Fruit fly (Drosophila melanogaster) whole organism, embryonic: ENCODE measurements around the gene Pebp1.

ENCODE experiments used
- CG10366 ChIP-seq: fragments of 200-800 bp; sonication (Bioruptor generic); IDR thresholded peaks from 2 replicates; pipeline ENCODE4 v1.3.6; 2022; ENCODE audit warnings: missing biosample characterization, missing genetic modification characterization
- CG11093 ChIP-seq: fragments of 200-800 bp; sonication (Bioruptor generic); IDR thresholded peaks from 3 replicates; pipeline ENCODE4 v1.3.6; 2022; ENCODE audit warnings: missing biosample characterization, missing genetic modification characterization
- CG14014 ChIP-seq: fragments of 200-800 bp; sonication (Bioruptor generic); IDR thresholded peaks from 2 replicates; pipeline ENCODE4 v1.3.6; 2022; ENCODE audit warnings: missing biosample characterization, missing genetic modification characterization
- CG14667 ChIP-seq: fragments of 200-800 bp; sonication (Bioruptor generic); IDR thresholded peaks from 2 replicates; pipeline ENCODE4 v1.3.6; 2022; ENCODE audit warnings: missing biosample characterization, missing genetic modification characterization
- CG15073 ChIP-seq: fragments of 200-800 bp; sonication (Bioruptor generic); optimal IDR thresholded peaks from 2 replicates; lab custom pipeline; 2016; ENCODE audit warnings: missing biosample characterization, missing genetic modification characterization
- CG15514 ChIP-seq: fragments of 200-800 bp; sonication (Bioruptor generic); optimal IDR thresholded peaks from 3 replicates; lab custom pipeline; 2017; ENCODE audit warnings: missing biosample characterization, missing genetic modification characterization, mild to moderate bottlenecking, moderate library complexity, missing genetic modification reagents
- CG2120 ChIP-seq: fragments of 200-800 bp; sonication (Bioruptor generic); optimal IDR thresholded peaks from 3 replicates; lab custom pipeline; 2016; ENCODE audit warnings: missing biosample characterization, missing genetic modification characterization
- CG32532 ChIP-seq: fragments of 200-800 bp; sonication (Bioruptor generic); IDR thresholded peaks from 2 replicates; pipeline ENCODE4 v1.3.6; 2022; ENCODE audit warnings: missing biosample characterization, missing genetic modification characterization
- CG3281 ChIP-seq: fragments of 200-800 bp; sonication (Bioruptor generic); optimal IDR thresholded peaks from 3 replicates; lab custom pipeline; 2017; ENCODE audit warnings: missing biosample characterization, mild to moderate bottlenecking, missing genetic modification characterization
- CG43689 ChIP-seq: fragments of 200-800 bp; sonication (Bioruptor generic); IDR thresholded peaks from 2 replicates; pipeline ENCODE4 v1.3.6; 2022; ENCODE audit warnings: missing biosample characterization, missing genetic modification characterization
- CG4404 ChIP-seq: fragments of 200-800 bp; sonication (Bioruptor generic); IDR thresholded peaks from 2 replicates; pipeline ENCODE4 v1.3.6; 2022; ENCODE audit warnings: missing biosample characterization, missing genetic modification characterization
- CG6683 ChIP-seq: fragments of 200-800 bp; sonication (Bioruptor generic); optimal IDR thresholded peaks from 2 replicates; lab custom pipeline; 2017; ENCODE audit warnings: missing biosample characterization, mild to moderate bottlenecking, missing genetic modification characterization, missing genetic modification reagents
- CG6765 ChIP-seq: fragments of 200-800 bp; sonication (Bioruptor generic); optimal IDR thresholded peaks from 3 replicates; lab custom pipeline; 2017; ENCODE audit warnings: missing biosample characterization, mild to moderate bottlenecking, missing genetic modification characterization
- CG6854 ChIP-seq: fragments of 200-800 bp; sonication (Bioruptor generic); optimal IDR thresholded peaks from 3 replicates; lab custom pipeline; 2017; ENCODE audit warnings: missing biosample characterization, mild to moderate bottlenecking, missing genetic modification characterization
- CG7928 ChIP-seq: fragments of 200-800 bp; sonication (Bioruptor generic); optimal IDR thresholded peaks from 2 replicates; lab custom pipeline; 2017; ENCODE audit warnings: missing biosample characterization, mild to moderate bottlenecking, missing genetic modification characterization
- CG9215 ChIP-seq: fragments of 200-800 bp; sonication (Bioruptor generic); IDR thresholded peaks from 2 replicates; pipeline ENCODE4 v1.3.6; 2022; ENCODE audit warnings: missing biosample characterization, missing genetic modification characterization
- CkIIα-i1 ChIP-seq: fragments of 200-800 bp; sonication (Bioruptor generic); IDR thresholded peaks from 2 replicates; pipeline ENCODE4 v1.3.6; 2022; ENCODE audit warnings: missing biosample characterization, missing genetic modification characterization
- D ChIP-seq, 2 experiments: fragments of 200-800 bp in 1 of 2; fragments of >200 bp in 1 of 2; sonication (Bioruptor generic) in 1 of 2; optimal IDR thresholded peaks; 2 replicates in 1 of 2; 3 replicates in 1 of 2; lab custom pipeline; 2017; ENCODE audit warnings: mild to moderate bottlenecking in 1 of 2, missing biosample characterization in 1 of 2, missing genetic modification characterization in 1 of 2, missing genetic modification reagents in 1 of 2
- E2f1 ChIP-seq: fragments of 200-800 bp; sonication (Bioruptor generic); IDR thresholded peaks from 2 replicates; pipeline ENCODE4 v1.3.6; 2022; ENCODE audit warnings: missing biosample characterization, missing genetic modification characterization
- E2f2 ChIP-seq: fragments of 200-800 bp; sonication (Bioruptor generic); IDR thresholded peaks from 2 replicates; pipeline ENCODE4 v1.3.6; 2022; ENCODE audit warnings: missing biosample characterization, missing genetic modification characterization
- HLH3B ChIP-seq: fragments of 200-800 bp; sonication (Bioruptor generic); IDR thresholded peaks from 2 replicates; pipeline ENCODE4 v1.3.6; 2022; ENCODE audit warnings: missing biosample characterization, missing genetic modification characterization
- HmgD ChIP-seq: fragments of 200-800 bp; sonication (Bioruptor generic); optimal IDR thresholded peaks from 3 replicates; lab custom pipeline; 2016; ENCODE audit warnings: missing biosample characterization, missing genetic modification characterization
- MTF-1 ChIP-seq: fragments of 200-800 bp; sonication (Bioruptor generic); optimal IDR thresholded peaks from 2 replicates; lab custom pipeline; 2018; ENCODE audit warnings: missing biosample characterization, mild to moderate bottlenecking, missing genetic modification characterization, borderline replicate concordance
- Max ChIP-seq: fragments of 200-800 bp; sonication (Bioruptor generic); optimal IDR thresholded peaks from 2 replicates; lab custom pipeline; 2016; ENCODE audit warnings: missing biosample characterization, mild to moderate bottlenecking, missing genetic modification characterization
- Meics ChIP-seq: fragments of 200-800 bp; sonication (Bioruptor generic); optimal IDR thresholded peaks from 2 replicates; lab custom pipeline; 2017; ENCODE audit warnings: missing biosample characterization, mild to moderate bottlenecking, missing genetic modification characterization
- Myb ChIP-seq: fragments of 200-800 bp; sonication (Bioruptor generic); optimal IDR thresholded peaks from 2 replicates; lab custom pipeline; 2016; ENCODE audit warnings: missing biosample characterization, missing genetic modification characterization
- Trl ChIP-seq, 3 experiments: fragments of >200 bp in 2 of 3; fragments of 200-800 bp in 1 of 3; sonication (Bioruptor generic) in 1 of 3; optimal IDR thresholded peaks; 2 replicates in 1 of 3; 3 replicates in 2 of 3; lab custom pipeline; 2016 to 2017; ENCODE audit warnings: missing biosample characterization in 1 of 3, missing genetic modification characterization in 1 of 3
- amos ChIP-seq: fragments of 200-800 bp; sonication (Bioruptor generic); IDR thresholded peaks from 2 replicates; pipeline ENCODE4 v1.3.6; 2022; ENCODE audit warnings: missing biosample characterization, missing genetic modification characterization; ENCODE audit not compliant: partially characterized antibody
- aop ChIP-seq: fragments of 200-800 bp; sonication (Bioruptor generic); IDR thresholded peaks from 2 replicates; pipeline ENCODE4 v1.3.6; 2022; ENCODE audit warnings: missing biosample characterization, missing genetic modification characterization
- dimm ChIP-seq: fragments of 200-800 bp; sonication (Bioruptor generic); IDR thresholded peaks from 2 replicates; pipeline ENCODE4 v1.3.6; 2022; ENCODE audit warnings: missing biosample characterization, missing genetic modification characterization
- dmrt99B ChIP-seq: fragments of 200-800 bp; sonication (Bioruptor generic); optimal IDR thresholded peaks from 2 replicates; lab custom pipeline; 2018; ENCODE audit warnings: missing biosample characterization, mild to moderate bottlenecking, missing genetic modification characterization, moderate library complexity
- fd3F ChIP-seq: fragments of 200-800 bp; sonication (Bioruptor generic); optimal IDR thresholded peaks from 2 replicates; lab custom pipeline; 2018; ENCODE audit warnings: missing biosample characterization, mild to moderate bottlenecking, missing genetic modification characterization, moderate library complexity
- lab ChIP-seq: fragments of 200-800 bp; sonication (Bioruptor generic); optimal IDR thresholded peaks from 3 replicates; lab custom pipeline; 2017; ENCODE audit warnings: missing biosample characterization, missing genetic modification characterization, mild to moderate bottlenecking, moderate library complexity, missing genetic modification reagents
- lilli ChIP-seq: fragments of 200-800 bp; sonication (Bioruptor generic); optimal IDR thresholded peaks from 3 replicates; lab custom pipeline; 2016; ENCODE audit warnings: missing biosample characterization, missing genetic modification characterization
- mld ChIP-seq: fragments of 200-800 bp; sonication (Bioruptor generic); IDR thresholded peaks from 3 replicates; pipeline ENCODE4 v1.3.6; 2022; ENCODE audit warnings: missing biosample characterization, missing genetic modification characterization; ENCODE audit not compliant: partially characterized antibody
- nmo ChIP-seq: fragments of 200-800 bp; sonication (Bioruptor generic); optimal IDR thresholded peaks from 2 replicates; lab custom pipeline; 2018; ENCODE audit warnings: missing biosample characterization, mild to moderate bottlenecking, missing genetic modification characterization, moderate library complexity
- pho ChIP-seq: fragments of 200-800 bp; sonication (Bioruptor generic); optimal IDR thresholded peaks from 2 replicates; lab custom pipeline; 2016; ENCODE audit warnings: missing biosample characterization, missing genetic modification characterization
- phol ChIP-seq: fragments of 200-800 bp; sonication (Bioruptor generic); optimal IDR thresholded peaks from 3 replicates; lab custom pipeline; 2018; ENCODE audit warnings: missing biosample characterization, mild to moderate bottlenecking, missing genetic modification characterization, moderate library complexity
- pita ChIP-seq: fragments of 200-800 bp; sonication (Bioruptor generic); optimal IDR thresholded peaks from 2 replicates; lab custom pipeline; 2017; ENCODE audit warnings: missing biosample characterization, mild to moderate bottlenecking, missing genetic modification characterization
- prd ChIP-seq, 3 experiments: fragments of >200 bp in 2 of 3; fragments of 200-800 bp in 1 of 3; sonication (Bioruptor generic) in 1 of 3; optimal IDR thresholded peaks in 2 of 3; IDR thresholded peaks in 1 of 3; 2 replicates in 2 of 3; 3 replicates in 1 of 3; pipeline versions ENCODE4 v1.3.6 to Lab custom; 2017 to 2022; ENCODE audit warnings: missing biosample characterization in 1 of 3, missing genetic modification characterization in 1 of 3
- pzg ChIP-seq: fragments of 200-800 bp; sonication (Bioruptor generic); optimal IDR thresholded peaks from 3 replicates; lab custom pipeline; 2018; ENCODE audit warnings: missing biosample characterization, mild to moderate bottlenecking, missing genetic modification characterization, moderate library complexity
- ro ChIP-seq: fragments of 200-800 bp; sonication (Bioruptor generic); IDR thresholded peaks from 2 replicates; pipeline ENCODE4 v1.3.6; 2022; ENCODE audit warnings: missing biosample characterization, missing genetic modification characterization
- row ChIP-seq: fragments of 200-800 bp; sonication (Bioruptor generic); IDR thresholded peaks from 3 replicates; pipeline ENCODE4 v1.3.6; 2022; ENCODE audit warnings: missing biosample characterization, missing genetic modification characterization
- tap ChIP-seq: fragments of 200-800 bp; optimal IDR thresholded peaks from 3 replicates; lab custom pipeline; 2019; ENCODE audit warnings: missing biosample characterization, mild to moderate bottlenecking, missing genetic modification characterization, moderate library complexity
- tna ChIP-seq: fragments of 200-800 bp; sonication (Bioruptor generic); IDR thresholded peaks from 2 replicates; pipeline ENCODE4 v1.3.6; 2022; ENCODE audit warnings: missing biosample characterization, missing genetic modification characterization; ENCODE audit not compliant: partially characterized antibody

Pebp1 gene

dm6 chr3R:22492767-22493166 is 26.9 kb downstream of the Pebp1 start, which contains the start of gene tHMG2 (continued):
- no peak for TF ChIP-seq Trl (optimal IDR thresholded peaks at IDR 0.05; lab: Kevin White, UChicago)
- TF ChIP-seq Trl (GFP tag; optimal IDR thresholded peaks at IDR 0.05; lab: Kevin White, UChicago) = no peak
- no peak for TF ChIP-seq aop
- peak; percentile 19; the same call in 1 of the 3 replicates for TF ChIP-seq row (GFP tag; lab: Robert Waterston, UW)
- TF ChIP-seq MTF-1 (GFP tag; lab: Kevin White, UChicago) = no peak
- no peak for TF ChIP-seq CG6765
- peak; percentile 56 for TF ChIP-seq E2f2 (GFP tag; lab: Robert Waterston, UW)
- peak; percentile 27; the same call in 1 of the 2 replicates for TF ChIP-seq amos (GFP tag; lab: Robert Waterston, UW)
- TF ChIP-seq CG43689 (GFP tag; lab: Robert Waterston, UW) = no peak
- TF ChIP-seq E2f1 (GFP tag; lab: Robert Waterston, UW) = no peak
- TF ChIP-seq ro (GFP tag; lab: Robert Waterston, UW) = no peak
- no peak for TF ChIP-seq pho (GFP tag; lab: Kevin White, UChicago)
- peak; percentile 92 for TF ChIP-seq Myb (GFP tag; lab: Kevin White, UChicago)
- TF ChIP-seq tna (GFP tag; lab: Robert Waterston, UW) = no peak
- no peak for TF ChIP-seq CG15514 (GFP tag; lab: Kevin White, UChicago)
- TF ChIP-seq pzg (GFP tag; lab: Kevin White, UChicago) = peak; percentile 40
- no peak for TF ChIP-seq CG10366 (GFP tag; lab: Robert Waterston, UW)

DNA sequence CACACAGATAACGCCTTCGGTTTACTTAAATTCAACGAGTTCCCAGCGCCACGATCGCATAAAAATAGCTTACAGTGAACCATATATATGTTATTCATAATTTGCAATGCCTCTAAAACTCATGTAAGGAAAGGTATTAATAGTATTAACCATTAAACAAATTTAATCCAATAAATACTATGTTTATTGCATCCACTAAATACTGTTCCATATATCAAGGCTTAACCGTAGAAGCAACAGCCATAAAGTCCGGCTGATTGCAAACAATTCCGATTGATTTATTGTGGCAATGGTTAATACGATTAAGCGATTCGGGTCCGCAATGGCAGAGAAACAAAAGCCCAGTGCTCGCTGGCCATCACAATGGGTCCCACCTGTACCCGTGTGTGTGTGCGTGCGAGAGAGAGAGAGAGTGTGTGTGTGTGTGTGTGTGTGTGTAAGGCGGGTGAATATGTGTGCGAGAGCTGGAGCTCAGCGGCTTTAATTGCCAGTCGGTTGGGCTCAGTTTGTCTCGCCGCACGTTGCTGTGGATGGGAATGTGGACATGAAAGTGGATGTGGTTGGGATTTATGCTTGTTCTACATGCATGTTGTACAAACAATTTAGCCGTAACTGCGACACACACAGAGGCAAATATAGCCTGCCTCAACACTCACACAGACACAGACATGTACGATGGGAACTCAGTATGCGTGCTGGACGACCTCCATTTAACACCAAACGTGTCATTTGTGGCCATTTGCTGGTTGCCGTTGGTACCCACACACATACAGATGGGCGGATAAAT is 28.9 kb downstream of the Pebp1 start:
- peak; percentile 57 for TF ChIP-seq CG2120 (GFP tag; lab: Kevin White, UChicago)
- TF ChIP-seq lilli = peak; percentile 31
- TF ChIP-seq CG15514 (GFP tag; lab: Kevin White, UChicago) = peak; percentile 0
- TF ChIP-seq CG32532 (GFP tag; lab: Robert Waterston, UW) = peak; percentile 11; the same call in 1 of the 2 replicates
- TF ChIP-seq CkIIα-i1 = no peak
- TF ChIP-seq dmrt99B (tag; lab: Kevin White, UChicago) = no peak
- no peak for TF ChIP-seq HmgD
- no peak for TF ChIP-seq CG4404
- no peak for TF ChIP-seq CG15073 (GFP tag; lab: Kevin White, UChicago)
- TF ChIP-seq CG6683 (GFP tag; lab: Kevin White, UChicago) = peak; percentile 0
- peak; percentile 60 for TF ChIP-seq lab (GFP tag; lab: Kevin White, UChicago)
- no peak for TF ChIP-seq prd (optimal IDR thresholded peaks at IDR 0.05; lab: Kevin White, UChicago)
- 0 out of 3 replicates have a peak, but pooled peaks have one; percentile 33 for TF ChIP-seq prd (GFP tag; IDR thresholded peaks at IDR 0.05; lab: Robert Waterston, UW)
- TF ChIP-seq pita (GFP tag; lab: Kevin White, UChicago) = no peak
- no peak for TF ChIP-seq mld (GFP tag; lab: Robert Waterston, UW)
- 0 out of 2 replicates have a peak, but pooled peaks have one; percentile 21 for TF ChIP-seq HLH3B
- TF ChIP-seq CG7928 = peak; percentile 13
- 0 out of 2 replicates have a peak, but pooled peaks have one; percentile 30 for TF ChIP-seq E2f1 (GFP tag; lab: Robert Waterston, UW)
- peak; percentile 65 for TF ChIP-seq phol (tag; lab: Kevin White, UChicago)
- 0 out of 2 replicates have a peak, but pooled peaks have one; percentile 5 for TF ChIP-seq CG14014
- TF ChIP-seq CG9215 = peak; percentile 7; the same call in 1 of the 2 replicates
- TF ChIP-seq CG6854 = peak; percentile 13
- TF ChIP-seq Max (GFP tag; lab: Kevin White, UChicago) = peak; percentile 35
- TF ChIP-seq Meics (GFP tag; lab: Kevin White, UChicago) = peak; percentile 65
- peak; percentile 50 for TF ChIP-seq nmo (GFP tag; lab: Kevin White, UChicago)
- no peak for TF ChIP-seq D (optimal IDR thresholded peaks at IDR 0.05; lab: Kevin White, UChicago)
- TF ChIP-seq D (GFP tag; optimal IDR thresholded peaks at IDR 0.05; lab: Kevin White, UChicago) = peak; percentile 44
- peak; percentile 36 for TF ChIP-seq tap (tag; lab: Kevin White, UChicago)
- peak; percentile 8 for TF ChIP-seq CG3281 (GFP tag; lab: Kevin White, UChicago)
- no peak for TF ChIP-seq fd3F (GFP tag; lab: Kevin White, UChicago)
- TF ChIP-seq CG11093 (GFP tag; lab: Robert Waterston, UW) = no peak
- TF ChIP-seq CG14667 (GFP tag; lab: Robert Waterston, UW) = 0 out of 2 replicates have a peak, but pooled peaks have one; percentile 44
- TF ChIP-seq dimm = no peak
